Fruit fly (Drosophila melanogaster): ENCODE data around the gene kdn.

Gene kdn

dm6 chrX:6349231-6349630 lies 1.2 kb upstream of the kdn start:
- TF ChIP-seq bab1 (GFP tag; optimal IDR thresholded peaks at IDR 0.05) (no peak), cic (GFP tag; optimal IDR thresholded peaks at IDR 0.05) (no peak), tj (GFP tag; optimal IDR thresholded peaks at IDR 0.05) (no peak), CG11617 (GFP tag; optimal IDR thresholded peaks at IDR 0.05) (no peak), Mnt (GFP tag; optimal IDR thresholded peaks at IDR 0.05) (no peak), kay (GFP tag; ENCODE audit: borderline replicate concordance) (no peak), CG7045 (GFP tag; optimal IDR thresholded peaks at IDR 0.05) (no peak), toe (GFP tag; optimal IDR thresholded peaks at IDR 0.05) (no peak), Clk (GFP tag; optimal IDR thresholded peaks at IDR 0.05) (no peak), CG12768 (GFP tag; optimal IDR thresholded peaks at IDR 0.05) (no peak), cnc (optimal IDR thresholded peaks at IDR 0.05) (no peak), CG7101 (tag; optimal IDR thresholded peaks at IDR 0.05) (no peak), Crg-1 (GFP tag; optimal IDR thresholded peaks at IDR 0.05) (no peak), CG33017 (tag; optimal IDR thresholded peaks at IDR 0.05) (no peak), CG14711 (tag; optimal IDR thresholded peaks at IDR 0.05) (no peak), ovo (GFP tag; optimal IDR thresholded peaks at IDR 0.05) (no peak), pad (GFP tag; optimal IDR thresholded peaks at IDR 0.05) (no peak), Hr96 (GFP tag; optimal IDR thresholded peaks at IDR 0.05) (no peak)

dm6 chrX:6351917-6352768 lies 1.7 kb downstream of the kdn start:
- TF ChIP-seq CG11617 (GFP tag; optimal IDR thresholded peaks at IDR 0.05) (peak; percentile 45), cic (GFP tag; optimal IDR thresholded peaks at IDR 0.05) (peak; percentile 28), Hr96 (GFP tag; optimal IDR thresholded peaks at IDR 0.05) (no peak), CG1620 (GFP tag; optimal IDR thresholded peaks at IDR 0.05) (peak; percentile 35), CG7101 (tag; optimal IDR thresholded peaks at IDR 0.05) (peak; percentile 64), CG14711 (tag; optimal IDR thresholded peaks at IDR 0.05) (peak; percentile 28), ovo (GFP tag; optimal IDR thresholded peaks at IDR 0.05) (no peak), CG5204 (GFP tag; optimal IDR thresholded peaks at IDR 0.05) (no peak), CG33017 (tag; optimal IDR thresholded peaks at IDR 0.05) (no peak), cnc (optimal IDR thresholded peaks at IDR 0.05) (no peak), tj (GFP tag; optimal IDR thresholded peaks at IDR 0.05) (peak; percentile 38), kay (GFP tag; ENCODE audit: borderline replicate concordance) (no peak), Clk (GFP tag; optimal IDR thresholded peaks at IDR 0.05) (no peak), Crg-1 (GFP tag; optimal IDR thresholded peaks at IDR 0.05) (peak; percentile 47), bab1 (GFP tag; optimal IDR thresholded peaks at IDR 0.05) (peak; percentile 50), Mnt (GFP tag; optimal IDR thresholded peaks at IDR 0.05) (peak; percentile 81), pad (GFP tag; optimal IDR thresholded peaks at IDR 0.05) (peak; percentile 63)

dm6 chrX:6352769-6353612 lies 2.6 kb downstream of the kdn start:
- TF ChIP-seq Crg-1 (GFP tag; optimal IDR thresholded peaks at IDR 0.05) (no peak), pad (GFP tag; optimal IDR thresholded peaks at IDR 0.05) (peak; percentile 92), toe (GFP tag; optimal IDR thresholded peaks at IDR 0.05) (no peak)

- peak; percentile 77 for TF ChIP-seq CG14711 (tag; optimal IDR thresholded peaks at IDR 0.05)
- peak; percentile 50 for TF ChIP-seq kay (GFP tag; ENCODE audit: borderline replicate concordance)
- peak; percentile 79 for TF ChIP-seq bab1 (GFP tag; optimal IDR thresholded peaks at IDR 0.05)
- peak; percentile 23 for TF ChIP-seq ovo (GFP tag; optimal IDR thresholded peaks at IDR 0.05)
- no peak for TF ChIP-seq pad (GFP tag; optimal IDR thresholded peaks at IDR 0.05)
- TF ChIP-seq toe (GFP tag; optimal IDR thresholded peaks at IDR 0.05), result peak; percentile 43
- TF ChIP-seq cic (GFP tag; optimal IDR thresholded peaks at IDR 0.05), result no peak
- peak; percentile 83 for TF ChIP-seq tj (GFP tag; optimal IDR thresholded peaks at IDR 0.05)
- TF ChIP-seq Mnt (GFP tag; optimal IDR thresholded peaks at IDR 0.05), result peak; percentile 15
- peak; percentile 54 for TF ChIP-seq CG12768 (GFP tag; optimal IDR thresholded peaks at IDR 0.05)
- TF ChIP-seq CG7101 (tag; optimal IDR thresholded peaks at IDR 0.05), result peak; percentile 78
- TF ChIP-seq CG33017 (tag; optimal IDR thresholded peaks at IDR 0.05), result peak; percentile 52
- TF ChIP-seq CG5204 (GFP tag; optimal IDR thresholded peaks at IDR 0.05), result peak; percentile 49
- peak; percentile 27 for TF ChIP-seq Crg-1 (GFP tag; optimal IDR thresholded peaks at IDR 0.05)
- no peak for TF ChIP-seq Hr96 (GFP tag; optimal IDR thresholded peaks at IDR 0.05)
- peak; percentile 21 for TF ChIP-seq Clk (GFP tag; optimal IDR thresholded peaks at IDR 0.05)
- peak; percentile 73 for TF ChIP-seq CG7045 (GFP tag; optimal IDR thresholded peaks at IDR 0.05)
- TF ChIP-seq cnc (optimal IDR thresholded peaks at IDR 0.05), result no peak
- peak; percentile 80 for TF ChIP-seq CG11617 (GFP tag; optimal IDR thresholded peaks at IDR 0.05)
- peak; percentile 31 for TF ChIP-seq CG1620 (GFP tag; optimal IDR thresholded peaks at IDR 0.05)
These were observed 3.2 kb downstream of the kdn start for dm6 chrX:6353613-6353986.

dm6 chrX:6354163-6354562 lies 3.7 kb downstream of the kdn start:
- no peak for TF ChIP-seq CG7101 (tag; optimal IDR thresholded peaks at IDR 0.05)
- no peak for TF ChIP-seq CG7045 (GFP tag; optimal IDR thresholded peaks at IDR 0.05)
- TF ChIP-seq CG14711 (tag; optimal IDR thresholded peaks at IDR 0.05), result no peak
- no peak for TF ChIP-seq toe (GFP tag; optimal IDR thresholded peaks at IDR 0.05)
- TF ChIP-seq CG33017 (tag; optimal IDR thresholded peaks at IDR 0.05), result no peak
- no peak for TF ChIP-seq tj (GFP tag; optimal IDR thresholded peaks at IDR 0.05)
- TF ChIP-seq pad (GFP tag; optimal IDR thresholded peaks at IDR 0.05), result no peak
- no peak for TF ChIP-seq Crg-1 (GFP tag; optimal IDR thresholded peaks at IDR 0.05)
- no peak for TF ChIP-seq cic (GFP tag; optimal IDR thresholded peaks at IDR 0.05)
- TF ChIP-seq ovo (GFP tag; optimal IDR thresholded peaks at IDR 0.05), result no peak
